Worm (Caenorhabditis elegans) whole organism, late embryonic: ENCODE measurements around the gene zzz-1.

Experiments used
- C08G9.2 ChIP-seq: sonication (generic microtip); optimal IDR thresholded peaks from 2 replicates; lab custom pipeline; 2016; ENCODE audit warnings: mild to moderate bottlenecking, missing genetic modification characterization, moderate library complexity, missing compliant biosample characterization
- K02D7.2 ChIP-seq: sonication (generic microtip); optimal IDR thresholded peaks from 2 replicates; lab custom pipeline; 2017; ENCODE audit warnings: mild to moderate bottlenecking, missing genetic modification characterization, missing compliant biosample characterization
- T23F11.4 ChIP-seq: fragments of 200-800 bp; sonication (Bioruptor generic); optimal IDR thresholded peaks from 2 replicates; lab custom pipeline; 2018; ENCODE audit warnings: mild to moderate bottlenecking, missing genetic modification characterization, missing compliant biosample characterization
- Y22D7AL.16 ChIP-seq: sonication (generic microtip); optimal IDR thresholded peaks from 2 replicates; lab custom pipeline; 2016; ENCODE audit warnings: missing genetic modification characterization, missing compliant biosample characterization
- ama-1 ChIP-seq: fragments of 150-350 bp; optimal IDR thresholded peaks from 2 replicates; lab custom pipeline; 2014
- ceh-14 ChIP-seq: sonication (generic microtip); optimal IDR thresholded peaks from 2 replicates; lab custom pipeline; 2016; ENCODE audit warnings: missing genotype, missing genetic modification characterization, missing compliant biosample characterization
- ceh-18 ChIP-seq: sonication (generic microtip); optimal IDR thresholded peaks from 2 replicates; lab custom pipeline; 2016; ENCODE audit warnings: missing genetic modification characterization, missing compliant biosample characterization
- ceh-22 ChIP-seq: sonication (generic microtip); optimal IDR thresholded peaks from 2 replicates; lab custom pipeline; 2017; ENCODE audit warnings: missing biosample characterization, missing genetic modification characterization
- ceh-24 ChIP-seq: sonication (generic microtip); optimal IDR thresholded peaks from 2 replicates; lab custom pipeline; 2016; ENCODE audit warnings: mild to moderate bottlenecking, missing genetic modification characterization, missing compliant biosample characterization
- ceh-30 ChIP-seq: fragments of 150-350 bp; optimal IDR thresholded peaks from 2 replicates; lab custom pipeline; 2014; ENCODE audit warnings: missing biosample characterization, missing genetic modification characterization
- ceh-31 ChIP-seq: sonication (generic microtip); optimal IDR thresholded peaks from 2 replicates; lab custom pipeline; 2016; ENCODE audit warnings: missing genetic modification characterization, missing compliant biosample characterization
- ceh-6 ChIP-seq: fragments of 200-800 bp; sonication (Bioruptor generic); optimal IDR thresholded peaks from 2 replicates; lab custom pipeline; 2018; ENCODE audit warnings: mild to moderate bottlenecking, missing genetic modification characterization, missing compliant biosample characterization
- che-1 ChIP-seq: sonication (generic microtip); optimal IDR thresholded peaks from 2 replicates; lab custom pipeline; 2016; ENCODE audit warnings: mild to moderate bottlenecking, missing genetic modification characterization, missing compliant biosample characterization
- dmd-4 ChIP-seq: sonication (generic microtip); optimal IDR thresholded peaks from 2 replicates; lab custom pipeline; 2016; ENCODE audit warnings: borderline replicate concordance, missing genetic modification characterization, missing compliant biosample characterization
- elt-2 ChIP-seq: sonication (generic microtip); optimal IDR thresholded peaks from 2 replicates; lab custom pipeline; 2016; ENCODE audit warnings: missing genetic modification reagents, missing genetic modification characterization, missing compliant biosample characterization
- elt-4 ChIP-seq: sonication (generic microtip); optimal IDR thresholded peaks from 2 replicates; lab custom pipeline; 2016; ENCODE audit warnings: missing genetic modification characterization, missing compliant biosample characterization
- ets-4 ChIP-seq: sonication (generic microtip); optimal IDR thresholded peaks from 2 replicates; lab custom pipeline; 2016; ENCODE audit warnings: missing genetic modification characterization, missing compliant biosample characterization
- eyg-1 ChIP-seq: sonication (generic microtip); optimal IDR thresholded peaks from 2 replicates; lab custom pipeline; 2016; ENCODE audit warnings: missing genotype, missing genetic modification characterization, missing compliant biosample characterization
- fax-1 ChIP-seq: sonication (generic microtip); optimal IDR thresholded peaks from 2 replicates; lab custom pipeline; 2016; ENCODE audit warnings: missing genotype, missing genetic modification characterization, missing compliant biosample characterization
- fkh-10 ChIP-seq: fragments of 150-350 bp; optimal IDR thresholded peaks from 2 replicates; lab custom pipeline; 2014; ENCODE audit warnings: missing biosample characterization, missing genetic modification reagents, missing genetic modification characterization
- fkh-6 ChIP-seq: sonication (generic microtip); optimal IDR thresholded peaks from 2 replicates; lab custom pipeline; 2016; ENCODE audit warnings: missing genetic modification characterization, missing compliant biosample characterization
- gmeb-2 ChIP-seq: sonication (generic microtip); optimal IDR thresholded peaks from 2 replicates; lab custom pipeline; 2016; ENCODE audit warnings: missing genetic modification characterization, inconsistent platforms, missing compliant biosample characterization
- hlh-13 ChIP-seq: fragments of 200-800 bp; sonication (Bioruptor generic); optimal IDR thresholded peaks from 2 replicates; lab custom pipeline; 2018; ENCODE audit warnings: mild to moderate bottlenecking, missing genetic modification characterization, missing compliant biosample characterization
- hlh-15 ChIP-seq: sonication (generic microtip); optimal IDR thresholded peaks from 2 replicates; lab custom pipeline; 2016; ENCODE audit warnings: missing genetic modification characterization, missing compliant biosample characterization
- hlh-30 ChIP-seq: sonication (generic microtip); optimal IDR thresholded peaks from 2 replicates; lab custom pipeline; 2017; ENCODE audit warnings: antibody characterized with exemption, missing genetic modification characterization, missing compliant biosample characterization; ENCODE audit not compliant: insufficient read depth
- hlh-6 ChIP-seq: sonication (generic microtip); optimal IDR thresholded peaks from 2 replicates; lab custom pipeline; 2016; ENCODE audit warnings: missing genotype, missing genetic modification characterization, missing compliant biosample characterization
- lim-6 ChIP-seq: sonication (generic microtip); optimal IDR thresholded peaks from 2 replicates; lab custom pipeline; 2016; ENCODE audit warnings: missing genetic modification characterization, missing compliant biosample characterization
- nfya-1 ChIP-seq: sonication (generic microtip); optimal IDR thresholded peaks from 2 replicates; lab custom pipeline; 2017; ENCODE audit warnings: missing genetic modification characterization, mild to moderate bottlenecking, missing compliant biosample characterization, antibody characterized with exemption, moderate library complexity
- npax-4 ChIP-seq: sonication (generic microtip); optimal IDR thresholded peaks from 2 replicates; lab custom pipeline; 2016; ENCODE audit warnings: missing genetic modification characterization, missing compliant biosample characterization
- odd-2 ChIP-seq: sonication (generic microtip); optimal IDR thresholded peaks from 2 replicates; lab custom pipeline; 2017; ENCODE audit warnings: antibody characterized with exemption, mild to moderate bottlenecking, missing genetic modification characterization, missing compliant biosample characterization
- pat-9 ChIP-seq: fragments of 200-800 bp; sonication (Bioruptor generic); optimal IDR thresholded peaks from 2 replicates; lab custom pipeline; 2018; ENCODE audit warnings: mild to moderate bottlenecking, missing genetic modification characterization, moderate library complexity, missing compliant biosample characterization
- pha-2 ChIP-seq: sonication (generic microtip); optimal IDR thresholded peaks from 2 replicates; lab custom pipeline; 2017; ENCODE audit warnings: mild to moderate bottlenecking, missing genetic modification characterization, missing compliant biosample characterization
- pha-4 ChIP-seq: fragments of 150-350 bp; optimal IDR thresholded peaks from 2 replicates; lab custom pipeline; 2018; ENCODE audit warnings: missing biosample characterization, missing genetic modification reagents, missing genetic modification characterization
- pros-1 ChIP-seq: fragments of 150-350 bp; optimal IDR thresholded peaks from 2 replicates; lab custom pipeline; 2014; ENCODE audit warnings: missing biosample characterization, missing genetic modification reagents, missing genetic modification characterization
- ref-2 ChIP-seq: sonication (generic microtip); optimal IDR thresholded peaks from 2 replicates; lab custom pipeline; 2016; ENCODE audit warnings: missing genetic modification characterization, missing compliant biosample characterization
- sox-2 ChIP-seq: fragments of 200-800 bp; sonication (Bioruptor generic); IDR thresholded peaks from 2 replicates; pipeline ENCODE4 v1.3.6; 2022; ENCODE audit warnings: missing genetic modification reagents, missing genetic modification characterization, missing compliant biosample characterization
- sox-4 ChIP-seq: sonication (generic microtip); optimal IDR thresholded peaks from 2 replicates; lab custom pipeline; 2017; ENCODE audit warnings: mild to moderate bottlenecking, missing genetic modification characterization, inconsistent platforms, missing compliant biosample characterization
- syd-9 ChIP-seq: sonication (generic microtip); optimal IDR thresholded peaks from 2 replicates; lab custom pipeline; 2016; ENCODE audit warnings: mild to moderate bottlenecking, missing genetic modification characterization, moderate library complexity, missing compliant biosample characterization
- tbx-7 ChIP-seq: sonication (generic microtip); optimal IDR thresholded peaks from 2 replicates; lab custom pipeline; 2016; ENCODE audit warnings: missing genotype, missing genetic modification characterization, missing compliant biosample characterization
- ttx-3 ChIP-seq: sonication (generic microtip); optimal IDR thresholded peaks from 2 replicates; lab custom pipeline; 2016; ENCODE audit warnings: missing genetic modification reagents, missing genetic modification characterization, missing compliant biosample characterization
- unc-3 ChIP-seq, 2 experiments: fragments of 200-800 bp in 1 of 2; sonication (Bioruptor generic) in 1 of 2; sonication (generic microtip) in 1 of 2; conservative IDR thresholded peaks in 1 of 2; optimal IDR thresholded peaks in 1 of 2; 2 replicates each; pipeline versions ENCODE4 v1.3.6 to Lab custom; 2016 to 2022; ENCODE audit warnings: missing compliant biosample characterization in 2 of 2, missing genetic modification characterization in 2 of 2, missing genetic modification reagents in 1 of 2
- unc-42 ChIP-seq: sonication (generic microtip); optimal IDR thresholded peaks from 2 replicates; lab custom pipeline; 2016; ENCODE audit warnings: missing genotype, missing genetic modification characterization, missing compliant biosample characterization
- unc-55 ChIP-seq: sonication (generic microtip); optimal IDR thresholded peaks from 2 replicates; lab custom pipeline; 2017; ENCODE audit warnings: missing biosample characterization, missing genetic modification reagents, missing genetic modification characterization
- ztf-16 ChIP-seq: sonication (generic microtip); optimal IDR thresholded peaks from 2 replicates; lab custom pipeline; 2017; ENCODE audit warnings: missing genetic modification characterization, missing compliant biosample characterization

The zzz-1 gene

ce11 chrV:10888153-10888552 is 20.8 kb downstream of the zzz-1 start:
- TF ChIP-seq ceh-18 (tag; lab: Kevin White, UChicago): no peak
- no peak for TF ChIP-seq elt-2 (tag; lab: Kevin White, UChicago)
- TF ChIP-seq ceh-31: no peak
- TF ChIP-seq eyg-1 (tag; lab: Kevin White, UChicago): no peak
- TF ChIP-seq ceh-6: no peak
- no peak for TF ChIP-seq dmd-4 (tag; lab: Kevin White, UChicago)
- no peak for TF ChIP-seq ceh-14 (tag; lab: Kevin White, UChicago)
- TF ChIP-seq pha-4 (tag; lab: Kevin White, UChicago): no peak
- TF ChIP-seq che-1: no peak
- TF ChIP-seq T23F11.4 (GFP tag; lab: Kevin White, UChicago): no peak
- TF ChIP-seq odd-2: no peak
- TF ChIP-seq C08G9.2 (tag; lab: Kevin White, UChicago): no peak
- no peak for TF ChIP-seq ama-1 (lab: Kevin White, UChicago)
- no peak for TF ChIP-seq hlh-30
- no peak for TF ChIP-seq pat-9
- TF ChIP-seq fax-1: no peak
- TF ChIP-seq, all 69 proteins: peak for 0

ce11 chrV:10887564-10887963 is 21.4 kb downstream of the zzz-1 start:
- no peak for TF ChIP-seq lim-6 (tag; lab: Kevin White, UChicago)
- TF ChIP-seq ztf-16 (tag; lab: Kevin White, UChicago): no peak
- TF ChIP-seq gmeb-2: no peak
- TF ChIP-seq ceh-30: no peak
- TF ChIP-seq fkh-10 (GFP tag; lab: Kevin White, UChicago): no peak
- TF ChIP-seq unc-55: no peak
- no peak for TF ChIP-seq odd-2
- TF ChIP-seq dmd-4 (tag; lab: Kevin White, UChicago): no peak
- TF ChIP-seq ceh-14 (tag; lab: Kevin White, UChicago): no peak
- TF ChIP-seq sox-4 (tag; lab: Kevin White, UChicago): no peak
- TF ChIP-seq tbx-7 (tag; lab: Kevin White, UChicago): no peak
- TF ChIP-seq pha-4 (tag; lab: Kevin White, UChicago): no peak
- TF ChIP-seq fkh-6: no peak
- TF ChIP-seq hlh-6 (tag; lab: Kevin White, UChicago): no peak
- no peak for TF ChIP-seq ref-2 (tag; lab: Kevin White, UChicago)
- no peak for TF ChIP-seq ceh-22 (tag; lab: Kevin White, UChicago)
- TF ChIP-seq ama-1 (lab: Kevin White, UChicago): no peak
- TF ChIP-seq hlh-13: no peak

- no peak for TF ChIP-seq ceh-24 (tag; lab: Kevin White, UChicago)
- TF ChIP-seq unc-55: no peak
- no peak for TF ChIP-seq nfya-1 (tag; lab: Kevin White, UChicago)
- no peak for TF ChIP-seq K02D7.2 (tag; lab: Kevin White, UChicago)
- no peak for TF ChIP-seq npax-4
- TF ChIP-seq ets-4 (tag; lab: Kevin White, UChicago): no peak
- TF ChIP-seq hlh-6 (tag; lab: Kevin White, UChicago): no peak
- TF ChIP-seq ttx-3 (tag; lab: Kevin White, UChicago): no peak
- no peak for TF ChIP-seq ceh-22 (tag; lab: Kevin White, UChicago)
These were observed 22.5 kb downstream of the zzz-1 start, which contains the start of gene F32D8.3 for ce11 chrV:10886405-10886887. Gene F32D8.3, plus strand, starts transcription at chrV:10886837.

DNA sequence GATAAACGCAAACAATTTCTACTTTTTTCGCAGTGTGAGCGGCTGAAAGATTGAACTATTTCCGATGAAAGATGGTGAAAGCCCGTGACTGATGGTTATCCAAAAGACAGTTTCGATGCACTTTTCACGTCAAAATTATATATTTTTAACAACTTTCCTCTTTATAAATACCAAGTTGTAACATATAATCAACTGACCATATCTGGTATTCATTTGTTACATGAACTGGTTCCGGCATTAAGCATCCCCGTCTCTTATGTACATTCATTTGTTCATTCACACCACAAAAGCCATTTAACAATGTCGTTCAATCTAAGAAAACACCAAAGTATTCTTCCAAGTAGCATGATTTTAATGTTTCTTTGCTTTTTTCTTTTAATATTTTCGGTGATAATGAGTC is 25.5 kb downstream of the zzz-1 start, which contains the start of gene F32D8.2:
Gene F32D8.2 (plus strand): TSS at position 301 of the 400 bp plus-strand sequence.
- TF ChIP-seq pha-2 (tag; lab: Kevin White, UChicago): no peak
- no peak for TF ChIP-seq unc-42 (tag; lab: Kevin White, UChicago)
- no peak for TF ChIP-seq hlh-15
- TF ChIP-seq che-1: no peak
- no peak for TF ChIP-seq ceh-14 (tag; lab: Kevin White, UChicago)
- no peak for TF ChIP-seq sox-2 (GFP tag; lab: Robert Waterston, UW)
- no peak for TF ChIP-seq ceh-6
- TF ChIP-seq syd-9 (tag; lab: Kevin White, UChicago): no peak
- TF ChIP-seq fax-1: no peak
- no peak for TF ChIP-seq Y22D7AL.16 (tag; lab: Kevin White, UChicago)
- TF ChIP-seq pros-1 (tag; lab: Kevin White, UChicago): no peak
- TF ChIP-seq fkh-6: no peak
- TF ChIP-seq unc-3 (GFP tag; conservative IDR thresholded peaks at IDR 0.05; lab: Robert Waterston, UW): no peak
- no peak for TF ChIP-seq unc-3 (tag; optimal IDR thresholded peaks at IDR 0.05; lab: Kevin White, UChicago)
- no peak for TF ChIP-seq elt-4
- TF ChIP-seq unc-55: no peak
- no peak for TF ChIP-seq ets-4 (tag; lab: Kevin White, UChicago)
